Worm (Caenorhabditis elegans) whole organism, midembryonic: ENCODE data around the gene F23H11.7.

Experiments used
- T22C8.4 ChIP-seq: fragments of 200-800 bp; sonication (Bioruptor generic); IDR thresholded peaks from 2 replicates; pipeline ENCODE4 v1.3.6; 2022; ENCODE audit warnings: missing genetic modification characterization, missing compliant biosample characterization
- cog-1 ChIP-seq: sonication (generic microtip); optimal IDR thresholded peaks from 2 replicates; lab custom pipeline; 2016; ENCODE audit warnings: missing genetic modification characterization, missing compliant biosample characterization
- flt-1 ChIP-seq: fragments of 200-800 bp; sonication (Bioruptor generic); IDR thresholded peaks from 2 replicates; pipeline ENCODE4 v1.3.6; 2022; ENCODE audit warnings: missing genetic modification characterization, missing compliant biosample characterization
- klf-2 ChIP-seq: fragments of 200-800 bp; sonication (Bioruptor generic); conservative IDR thresholded peaks from 2 replicates; pipeline ENCODE4 v1.3.6; 2022; ENCODE audit warnings: missing genetic modification reagents, missing genetic modification characterization, missing compliant biosample characterization
- med-1 ChIP-seq: sonication (generic microtip); optimal IDR thresholded peaks from 2 replicates; lab custom pipeline; 2017; ENCODE audit warnings: missing genetic modification characterization, mild to moderate bottlenecking, missing compliant biosample characterization, antibody characterized with exemption, missing genetic modification reagents; ENCODE audit not compliant: insufficient read depth
- ref-1 ChIP-seq: fragments of 200-800 bp; sonication (Bioruptor generic); conservative IDR thresholded peaks from 2 replicates; pipeline ENCODE4 v1.3.6; 2022; ENCODE audit warnings: missing genetic modification reagents, missing genetic modification characterization, missing compliant biosample characterization
- tab-1 ChIP-seq: fragments of 200-800 bp; sonication (Bioruptor generic); IDR thresholded peaks from 2 replicates; pipeline ENCODE4 v1.3.6; 2022; ENCODE audit warnings: missing genetic modification characterization, missing compliant biosample characterization
- ztf-23 ChIP-seq: fragments of 200-800 bp; sonication (Bioruptor generic); IDR thresholded peaks from 2 replicates; pipeline ENCODE4 v1.3.6; 2022; ENCODE audit warnings: missing genetic modification reagents, missing genetic modification characterization, missing compliant biosample characterization
- ztf-29 ChIP-seq: fragments of 200-800 bp; sonication (Bioruptor generic); IDR thresholded peaks from 2 replicates; pipeline ENCODE4 v1.3.6; 2022; ENCODE audit warnings: missing genetic modification reagents, missing genetic modification characterization, missing compliant biosample characterization

F23H11.7 gene

ce11 chrIII:941958-942357 is 22.7 kb upstream of the F23H11.7 start:
- no peak for TF ChIP-seq ref-1 (GFP tag; lab: Robert Waterston, UW)
- TF ChIP-seq med-1 (GFP tag; lab: Kevin White, UChicago): no peak
- TF ChIP-seq ztf-23 (GFP tag; lab: Robert Waterston, UW): no peak
- TF ChIP-seq ztf-29 (GFP tag; lab: Robert Waterston, UW): no peak
- no peak for TF ChIP-seq T22C8.4
- no peak for TF ChIP-seq klf-2 (GFP tag; lab: Robert Waterston, UW)
- no peak for TF ChIP-seq cog-1
- no peak for TF ChIP-seq tab-1 (GFP tag; lab: Robert Waterston, UW)
- TF ChIP-seq flt-1 (GFP tag; lab: Robert Waterston, UW): no peak

ce11 chrIII:938569-938968 is 19.3 kb upstream of the F23H11.7 start, which contains the start of gene fbxa-22:
fbxa-22 (plus strand) TSS chrIII:938869.
- no peak for TF ChIP-seq ztf-23 (GFP tag; lab: Robert Waterston, UW)
- TF ChIP-seq ref-1 (GFP tag; lab: Robert Waterston, UW): no peak
- no peak for TF ChIP-seq ztf-29 (GFP tag; lab: Robert Waterston, UW)
- TF ChIP-seq cog-1: no peak
- no peak for TF ChIP-seq flt-1 (GFP tag; lab: Robert Waterston, UW)
- no peak for TF ChIP-seq tab-1 (GFP tag; lab: Robert Waterston, UW)
- TF ChIP-seq T22C8.4: no peak
- no peak for TF ChIP-seq med-1 (GFP tag; lab: Kevin White, UChicago)
- no peak for TF ChIP-seq klf-2 (GFP tag; lab: Robert Waterston, UW)

ce11 chrIII:937961-938360 is 18.7 kb upstream of the F23H11.7 start, which contains the start of gene fbxa-56:
fbxa-56 (minus strand) TSS chrIII:938061.
- TF ChIP-seq ref-1 (GFP tag; lab: Robert Waterston, UW): no peak
- no peak for TF ChIP-seq ztf-23 (GFP tag; lab: Robert Waterston, UW)
- TF ChIP-seq flt-1 (GFP tag; lab: Robert Waterston, UW): no peak
- no peak for TF ChIP-seq klf-2 (GFP tag; lab: Robert Waterston, UW)
- TF ChIP-seq med-1 (GFP tag; lab: Kevin White, UChicago): no peak
- no peak for TF ChIP-seq cog-1
- no peak for TF ChIP-seq T22C8.4
- no peak for TF ChIP-seq ztf-29 (GFP tag; lab: Robert Waterston, UW)
- no peak for TF ChIP-seq tab-1 (GFP tag; lab: Robert Waterston, UW)

- TF ChIP-seq cog-1 (no peak), flt-1 (GFP tag; lab: Robert Waterston, UW) (no peak), T22C8.4 (no peak), ref-1 (GFP tag; lab: Robert Waterston, UW) (no peak), ztf-29 (GFP tag; lab: Robert Waterston, UW) (no peak), med-1 (GFP tag; lab: Kevin White, UChicago) (no peak), ztf-23 (GFP tag; lab: Robert Waterston, UW) (no peak), tab-1 (GFP tag; lab: Robert Waterston, UW) (no peak), klf-2 (GFP tag; lab: Robert Waterston, UW) (no peak)
Observed at ce11 chrIII:936037-936507, 16.9 kb upstream of the F23H11.7 start, which contains the start of gene fbxa-55. fbxa-55 (minus strand) TSS chrIII:936087.

ce11 chrIII:931405-931804 is 12.2 kb upstream of the F23H11.7 start:
- TF ChIP-seq cog-1: peak; percentile 33

- TF ChIP-seq med-1 (GFP tag; lab: Kevin White, UChicago): no peak
- TF ChIP-seq klf-2 (GFP tag; lab: Robert Waterston, UW): no peak
- no peak for TF ChIP-seq cog-1
- no peak for TF ChIP-seq flt-1 (GFP tag; lab: Robert Waterston, UW)
- no peak for TF ChIP-seq ztf-23 (GFP tag; lab: Robert Waterston, UW)
- no peak for TF ChIP-seq ref-1 (GFP tag; lab: Robert Waterston, UW)
- no peak for TF ChIP-seq T22C8.4
- no peak for TF ChIP-seq ztf-29 (GFP tag; lab: Robert Waterston, UW)
- no peak for TF ChIP-seq tab-1 (GFP tag; lab: Robert Waterston, UW)
Observed at ce11 chrIII:926216-926615, 7.0 kb upstream of the F23H11.7 start, which contains the start of gene pef-1. pef-1 (minus strand) TSS chrIII:926316.

ce11 chrIII:916897-917296 is 2.3 kb downstream of the F23H11.7 start, which contains the start of gene idpp-13:
idpp-13 (minus strand) TSS chrIII:916997.
- TF ChIP-seq cog-1 (no peak), ztf-29 (GFP tag; lab: Robert Waterston, UW) (no peak), klf-2 (GFP tag; lab: Robert Waterston, UW) (no peak), ref-1 (GFP tag; lab: Robert Waterston, UW) (no peak), tab-1 (GFP tag; lab: Robert Waterston, UW) (no peak), flt-1 (GFP tag; lab: Robert Waterston, UW) (no peak), med-1 (GFP tag; lab: Kevin White, UChicago) (no peak)

ce11 chrIII:910540-911311 is 8.5 kb downstream of the F23H11.7 start, which contains the start of the genes F23H11.5 and bra-2:
F23H11.5 (minus strand) TSS chrIII:910590.
bra-2 (plus strand) TSS chrIII:911261.
- TF ChIP-seq med-1 (GFP tag; lab: Kevin White, UChicago) (no peak), ref-1 (GFP tag; lab: Robert Waterston, UW) (no peak), T22C8.4 (no peak), flt-1 (GFP tag; lab: Robert Waterston, UW) (no peak), cog-1 (no peak), tab-1 (GFP tag; lab: Robert Waterston, UW) (no peak), klf-2 (GFP tag; lab: Robert Waterston, UW) (no peak), ztf-23 (GFP tag; lab: Robert Waterston, UW) (no peak), ztf-29 (GFP tag; lab: Robert Waterston, UW) (no peak)

ce11 chrIII:909540-909939 is 9.7 kb downstream of the F23H11.7 start, which contains the start of gene crls-1:
crls-1 (minus strand) TSS chrIII:909902.
- TF ChIP-seq ztf-23 (GFP tag; lab: Robert Waterston, UW) (no peak), tab-1 (GFP tag; lab: Robert Waterston, UW) (no peak), flt-1 (GFP tag; lab: Robert Waterston, UW) (no peak), ztf-29 (GFP tag; lab: Robert Waterston, UW) (no peak), klf-2 (GFP tag; lab: Robert Waterston, UW) (no peak)
